Worm (Caenorhabditis elegans): Measurements from ENCODE around the gene idpa-1.

idpa-1 gene

ce11 chrIII:2941578-2941977 is 40.6 kb upstream of the idpa-1 start:
- TF ChIP-seq zim-3 (tag; optimal IDR thresholded peaks at IDR 0.05) (no peak), F33H1.4 (GFP tag; IDR thresholded peaks at IDR 0.05) (no peak), snpc-4 (GFP tag; optimal IDR thresholded peaks at IDR 0.05) (no peak), snpc-4 (tag; optimal IDR thresholded peaks at IDR 0.05) (no peak), aptf-2 (GFP tag; conservative IDR thresholded peaks at IDR 0.05) (no peak), hlh-12 (tag; optimal IDR thresholded peaks at IDR 0.05) (no peak), akir-1 (GFP tag; optimal IDR thresholded peaks at IDR 0.05) (no peak), pha-4 (tag; optimal IDR thresholded peaks at IDR 0.05) (no peak), Y79H2A.3 (GFP tag; conservative IDR thresholded peaks at IDR 0.05) (no peak), ztf-28 (GFP tag; IDR thresholded peaks at IDR 0.05) (no peak), ets-4 (GFP tag; optimal IDR thresholded peaks at IDR 0.05) (no peak), rpc-1 (optimal IDR thresholded peaks at IDR 0.05) (no peak), rpc-1 (tag; optimal IDR thresholded peaks at IDR 0.05) (no peak), ccch-3 (GFP tag; optimal IDR thresholded peaks at IDR 0.05) (no peak)

DNA sequence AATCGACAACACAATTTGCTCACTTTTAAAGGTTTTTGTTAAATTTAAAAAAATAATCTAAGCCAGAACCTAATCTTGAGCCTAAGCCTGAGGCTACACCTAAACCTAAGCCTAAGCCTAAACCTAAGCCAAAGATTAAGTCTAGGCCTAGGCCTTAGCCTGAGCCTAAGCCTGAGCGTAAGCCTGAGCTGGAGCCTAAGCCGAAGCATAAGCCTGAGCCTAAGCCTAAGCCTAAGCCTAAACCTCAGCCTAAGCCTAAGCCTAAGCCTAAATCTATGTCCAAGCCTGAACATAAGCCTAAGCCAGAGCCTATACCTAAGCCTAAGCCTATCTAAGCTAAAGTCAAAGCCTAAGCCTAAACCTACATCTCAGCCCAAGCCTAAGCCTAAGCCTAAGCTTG is 36.8 kb upstream of the idpa-1 start:
- TF ChIP-seq sptf-2 (GFP tag; optimal IDR thresholded peaks at IDR 0.05) (no peak), cebp-1 (GFP tag; IDR thresholded peaks at IDR 0.05) (no peak), cebp-1 (tag; optimal IDR thresholded peaks at IDR 0.05) (no peak), ztf-3 (GFP tag; optimal IDR thresholded peaks at IDR 0.05) (no peak), nfya-1 (tag; optimal IDR thresholded peaks at IDR 0.05; ENCODE audit: borderline replicate concordance, insufficient read depth) (no peak), lin-54 (GFP tag; optimal IDR thresholded peaks at IDR 0.05) (no peak), nhr-27 (tag; optimal IDR thresholded peaks at IDR 0.05) (no peak), snpc-1.3 (tag; optimal IDR thresholded peaks at IDR 0.05; ENCODE audit: insufficient read depth) (no peak), Y53F4B.3 (GFP tag; IDR thresholded peaks at IDR 0.05) (no peak), unc-62 (GFP tag; optimal IDR thresholded peaks at IDR 0.05) (no peak), egrh-3 (GFP tag; IDR thresholded peaks at IDR 0.05) (no peak), ztf-28 (GFP tag; IDR thresholded peaks at IDR 0.05) (no peak)

ce11 chrIII:2924658-2925057 is 23.6 kb upstream of the idpa-1 start, which contains the start of gene R10F2.5:
Gene R10F2.5, minus strand, starts transcription at chrIII:2924758.
- TF ChIP-seq egl-18 (GFP tag; IDR thresholded peaks at IDR 0.05) (no peak), F39B2.1 (GFP tag; IDR thresholded peaks at IDR 0.05) (no peak), C06A6.2 (GFP tag; conservative IDR thresholded peaks at IDR 0.05) (no peak), ztf-25 (GFP tag; IDR thresholded peaks at IDR 0.05) (no peak), lir-1 (GFP tag; conservative IDR thresholded peaks at IDR 0.05) (no peak), cebp-1 (GFP tag; IDR thresholded peaks at IDR 0.05) (no peak), cebp-1 (tag; optimal IDR thresholded peaks at IDR 0.05) (no peak)

ce11 chrIII:2923012-2923411 is 22.0 kb upstream of the idpa-1 start, which contains the start of gene R10F2.4:
Gene R10F2.4, minus strand, starts transcription at chrIII:2923112.
- TF ChIP-seq hmg-20 (GFP tag; IDR thresholded peaks at IDR 0.05) (no peak), cebp-1 (GFP tag; IDR thresholded peaks at IDR 0.05) (no peak), cebp-1 (tag; optimal IDR thresholded peaks at IDR 0.05) (no peak), xnd-1 (tag; optimal IDR thresholded peaks at IDR 0.05) (no peak), mxl-1 (tag; optimal IDR thresholded peaks at IDR 0.05) (no peak), ceh-27 (GFP tag; optimal IDR thresholded peaks at IDR 0.05) (no peak), ceh-91 (GFP tag; IDR thresholded peaks at IDR 0.05) (no peak), B0035.1 (tag; optimal IDR thresholded peaks at IDR 0.05) (no peak), ceh-100 (GFP tag; IDR thresholded peaks at IDR 0.05) (no peak), F33H1.4 (GFP tag; IDR thresholded peaks at IDR 0.05) (no peak), K12H6.12 (tag; optimal IDR thresholded peaks at IDR 0.05) (no peak), T07F8.4 (tag; optimal IDR thresholded peaks at IDR 0.05) (no peak), lin-35 (GFP tag; optimal IDR thresholded peaks at IDR 0.05) (no peak), madf-10 (tag; optimal IDR thresholded peaks at IDR 0.05) (no peak), nhr-80 (tag; optimal IDR thresholded peaks at IDR 0.05) (no peak), ccch-3 (GFP tag; optimal IDR thresholded peaks at IDR 0.05) (no peak), athp-1 (tag; optimal IDR thresholded peaks at IDR 0.05) (no peak), F10E7.11 (tag; optimal IDR thresholded peaks at IDR 0.05) (no peak), unc-130 (GFP tag; optimal IDR thresholded peaks at IDR 0.05) (no peak), sptf-2 (GFP tag; optimal IDR thresholded peaks at IDR 0.05) (no peak)

Measured in whole organism, young adult.